Worm (Caenorhabditis elegans): ENCODE data around the gene Y69A2AR.1.

Gene Y69A2AR.1

ce11 chrIV:2676281-2676680 lies 9.4 kb downstream of the Y69A2AR.1 start, which contains the start of gene Y94H6A.3 (continued):
- TF ChIP-seq nhr-43 (tag; optimal IDR thresholded peaks at IDR 0.05; ENCODE audit: poor library complexity, severe bottlenecking) (peak; percentile 85), elt-3 (tag; optimal IDR thresholded peaks at IDR 0.05) (no peak), nhr-25 (tag; optimal IDR thresholded peaks at IDR 0.05) (peak; percentile 76), pqm-1 (tag; optimal IDR thresholded peaks at IDR 0.05) (peak; percentile 20), lin-15B (tag; optimal IDR thresholded peaks at IDR 0.05) (peak; percentile 97), ztf-11 (tag; optimal IDR thresholded peaks at IDR 0.05) (no peak), ZK546.5 (tag; optimal IDR thresholded peaks at IDR 0.05) (no peak), nhr-23 (tag; optimal IDR thresholded peaks at IDR 0.05) (peak; percentile 89), eor-1 (tag; optimal IDR thresholded peaks at IDR 0.05) (peak in 1 of 2 experiments; percentile 24), snpc-4 (tag; optimal IDR thresholded peaks at IDR 0.05) (peak; percentile 61)

ce11 chrIV:2677687-2678086 lies 10.8 kb downstream of the Y69A2AR.1 start:
- TF ChIP-seq egl-27 (tag; optimal IDR thresholded peaks at IDR 0.05) (no peak), ceh-82 (tag; optimal IDR thresholded peaks at IDR 0.05) (no peak), jun-1 (tag; optimal IDR thresholded peaks at IDR 0.05) (no peak)

- TF ChIP-seq ztf-4 (tag; optimal IDR thresholded peaks at IDR 0.05): no peak
These were observed 11.3 kb downstream of the Y69A2AR.1 start for ce11 chrIV:2678152-2678551.

ce11 chrIV:2680281-2680680 lies 13.4 kb downstream of the Y69A2AR.1 start:
- peak; percentile 86 for TF ChIP-seq ceh-28 (tag; optimal IDR thresholded peaks at IDR 0.05)
- no peak for TF ChIP-seq fos-1 (tag; optimal IDR thresholded peaks at IDR 0.05)
- no peak for TF ChIP-seq fkh-10 (GFP tag; optimal IDR thresholded peaks at IDR 0.05)
- TF ChIP-seq lsy-12 (tag; optimal IDR thresholded peaks at IDR 0.05): no peak
- TF ChIP-seq aly-2 (tag; optimal IDR thresholded peaks at IDR 0.05): no peak

- TF ChIP-seq nhr-25 (tag; optimal IDR thresholded peaks at IDR 0.05) (no peak), ceh-9 (tag; optimal IDR thresholded peaks at IDR 0.05) (no peak), aly-2 (tag; optimal IDR thresholded peaks at IDR 0.05) (no peak), daf-12 (tag; optimal IDR thresholded peaks at IDR 0.05) (no peak), snpc-4 (tag; optimal IDR thresholded peaks at IDR 0.05) (no peak), mml-1 (tag; optimal IDR thresholded peaks at IDR 0.05) (no peak)
These were observed 22.0 kb downstream of the Y69A2AR.1 start, which contains the start of gene egrh-3 for ce11 chrIV:2688716-2689307. Gene egrh-3 (minus strand): TSS chrIV:2688766.

- TF ChIP-seq mml-1 (tag; optimal IDR thresholded peaks at IDR 0.05) (no peak), hmg-11 (tag; optimal IDR thresholded peaks at IDR 0.05) (peak; percentile 72), nhr-25 (tag; optimal IDR thresholded peaks at IDR 0.05) (peak; percentile 6), elt-1 (tag; optimal IDR thresholded peaks at IDR 0.05) (no peak), ceh-28 (tag; optimal IDR thresholded peaks at IDR 0.05) (peak; percentile 50), elt-2 (tag; optimal IDR thresholded peaks at IDR 0.05) (peak; percentile 38), jun-1 (tag; optimal IDR thresholded peaks at IDR 0.05) (peak; percentile 2), egl-5 (tag; optimal IDR thresholded peaks at IDR 0.05) (peak; percentile 3), nhr-77 (tag; optimal IDR thresholded peaks at IDR 0.05) (no peak), ceh-82 (tag; optimal IDR thresholded peaks at IDR 0.05) (no peak), egl-27 (tag; optimal IDR thresholded peaks at IDR 0.05) (no peak), sea-2 (GFP tag; optimal IDR thresholded peaks at IDR 0.05) (no peak), nhr-12 (tag; optimal IDR thresholded peaks at IDR 0.05) (no peak), aly-2 (tag; optimal IDR thresholded peaks at IDR 0.05) (no peak), pha-4 (tag; optimal IDR thresholded peaks at IDR 0.05) (peak; percentile 66), nhr-67 (tag; optimal IDR thresholded peaks at IDR 0.05) (no peak), mdl-1 (tag; optimal IDR thresholded peaks at IDR 0.05) (no peak), R02D3.7 (tag; optimal IDR thresholded peaks at IDR 0.05) (no peak), zag-1 (tag; optimal IDR thresholded peaks at IDR 0.05) (no peak), lin-15B (tag; optimal IDR thresholded peaks at IDR 0.05) (peak; percentile 60), elt-3 (tag; optimal IDR thresholded peaks at IDR 0.05) (no peak), unc-62 (GFP tag; optimal IDR thresholded peaks at IDR 0.05) (no peak), fos-1 (tag; optimal IDR thresholded peaks at IDR 0.05) (no peak), lsy-12 (tag; optimal IDR thresholded peaks at IDR 0.05) (no peak), fkh-2 (tag; optimal IDR thresholded peaks at IDR 0.05) (no peak), nhr-43 (tag; optimal IDR thresholded peaks at IDR 0.05; ENCODE audit: poor library complexity, severe bottlenecking) (no peak), eor-1 (tag; optimal IDR thresholded peaks at IDR 0.05) (no peak), daf-12 (tag; optimal IDR thresholded peaks at IDR 0.05) (no peak), nfya-1 (tag; optimal IDR thresholded peaks at IDR 0.05; ENCODE audit: insufficient read depth) (peak; percentile 72), nhr-23 (tag; optimal IDR thresholded peaks at IDR 0.05) (peak; percentile 30), pqm-1 (tag; optimal IDR thresholded peaks at IDR 0.05) (peak; percentile 25), ama-1 (optimal IDR thresholded peaks at IDR 0.05) (peak; percentile 86)
These were observed 37.1 kb downstream of the Y69A2AR.1 start, which contains the start of gene Y94H6A.5 for ce11 chrIV:2703927-2704401. Gene Y94H6A.5 (minus strand): TSS chrIV:2703977.
